Fruit fly (Drosophila melanogaster): Measurements from ENCODE around the gene Alp12.

The Alp12 gene

dm6 chr2L:19415859-19416258 is 8.0 kb upstream of the Alp12 start (continued):
- no peak for TF ChIP-seq dpn (GFP tag; optimal IDR thresholded peaks at IDR 0.05)
- TF ChIP-seq pb (GFP tag; optimal IDR thresholded peaks at IDR 0.05) = no peak
- TF ChIP-seq grau (tag; optimal IDR thresholded peaks at IDR 0.05) = peak; percentile 57
- no peak for TF ChIP-seq Hand (GFP tag; optimal IDR thresholded peaks at IDR 0.05)
- peak; percentile 28; the same call in 1 of the 3 replicates for TF ChIP-seq Mrtf (GFP tag; IDR thresholded peaks at IDR 0.05)
- TF ChIP-seq CG9817 (tag; optimal IDR thresholded peaks at IDR 0.05) = peak; percentile 47
- peak; percentile 49 for TF ChIP-seq CoRest (tag; optimal IDR thresholded peaks at IDR 0.05)
- peak; percentile 24 for TF ChIP-seq Fer3 (tag; optimal IDR thresholded peaks at IDR 0.05)
- peak; percentile 37 for TF ChIP-seq CG7839 (tag; optimal IDR thresholded peaks at IDR 0.05)
- no peak for TF ChIP-seq CHES-1-like (GFP tag; optimal IDR thresholded peaks at IDR 0.05)
- TF ChIP-seq lab (GFP tag; optimal IDR thresholded peaks at IDR 0.05) = peak; percentile 31
- TF ChIP-seq crc (GFP tag; optimal IDR thresholded peaks at IDR 0.05) = no peak
- TF ChIP-seq CG3847 (GFP tag; IDR thresholded peaks at IDR 0.05) = 0 out of 2 replicates have a peak, but pooled peaks have one; percentile 38
- TF ChIP-seq Hr51 (GFP tag; optimal IDR thresholded peaks at IDR 0.05) = peak in 1 of 2 experiments; percentile 21
- peak; percentile 10 for TF ChIP-seq CG11504 (tag; optimal IDR thresholded peaks at IDR 0.05)
- no peak for TF ChIP-seq chm (GFP tag; IDR thresholded peaks at IDR 0.05)
- TF ChIP-seq CG15696 (tag; optimal IDR thresholded peaks at IDR 0.05) = no peak
- TF ChIP-seq zfh2 (GFP tag; optimal IDR thresholded peaks at IDR 0.05) = peak; percentile 16
- no peak for TF ChIP-seq Gsc (GFP tag; IDR thresholded peaks at IDR 0.05)
- no peak for TF ChIP-seq tgo (GFP tag; IDR thresholded peaks at IDR 0.05)
- TF ChIP-seq Adf1 (GFP tag; IDR thresholded peaks at IDR 0.05) = 0 out of 2 replicates have a peak, but pooled peaks have one; percentile 23
- no peak for TF ChIP-seq ind (GFP tag; optimal IDR thresholded peaks at IDR 0.05)
- no peak for TF ChIP-seq CG17186 (GFP tag; optimal IDR thresholded peaks at IDR 0.05)
- no peak for TF ChIP-seq bcd (GFP tag; optimal IDR thresholded peaks at IDR 0.05)
- TF ChIP-seq CG18599 (GFP tag; optimal IDR thresholded peaks at IDR 0.05) = no peak
- TF ChIP-seq gem (tag; optimal IDR thresholded peaks at IDR 0.05) = peak; percentile 24
- TF ChIP-seq sna (GFP tag; IDR thresholded peaks at IDR 0.05; ENCODE audit: partially characterized antibody) = no peak
- TF ChIP-seq sug (tag; optimal IDR thresholded peaks at IDR 0.05) = peak; percentile 15
- peak; percentile 66 for TF ChIP-seq CG15269 (tag; optimal IDR thresholded peaks at IDR 0.05)
- no peak for TF ChIP-seq abd-A (tag; optimal IDR thresholded peaks at IDR 0.05)
- no peak for TF ChIP-seq yki (optimal IDR thresholded peaks at IDR 0.05)
- TF ChIP-seq CG8290 (GFP tag; optimal IDR thresholded peaks at IDR 0.05) = no peak
- peak in 1 of 2 experiments; percentile 17 for TF ChIP-seq CG8290 (tag; optimal IDR thresholded peaks at IDR 0.05)
- 0 out of 2 replicates have a peak, but pooled peaks have one; percentile 7 for TF ChIP-seq Ada2b (GFP tag; IDR thresholded peaks at IDR 0.05)
- no peak for TF ChIP-seq CG14441 (GFP tag; IDR thresholded peaks at IDR 0.05)
- peak; percentile 14 for TF ChIP-seq lilli (GFP tag; optimal IDR thresholded peaks at IDR 0.05)
- peak; percentile 15 for TF ChIP-seq CG10147 (GFP tag; optimal IDR thresholded peaks at IDR 0.05)
- 0 out of 3 replicates have a peak, but pooled peaks have one; percentile 20 for TF ChIP-seq Dbx (GFP tag; IDR thresholded peaks at IDR 0.05)
- no peak for TF ChIP-seq CG15601 (tag; optimal IDR thresholded peaks at IDR 0.05)
- no peak for TF ChIP-seq nerfin-1 (tag; optimal IDR thresholded peaks at IDR 0.05)

Measured in whole organism, embryonic.